Worm (Caenorhabditis elegans): ENCODE measurements around the gene srh-184.

ce11 chrV:10756698-10757097 lies 41.3 kb downstream of the srh-184 start, which contains the start of gene irld-6:
- no peak for TF ChIP-seq W03F9.2 (tag; optimal IDR thresholded peaks at IDR 0.05)
- TF ChIP-seq him-1 (tag; optimal IDR thresholded peaks at IDR 0.05): no peak
- no peak for TF ChIP-seq dao-5 (tag; optimal IDR thresholded peaks at IDR 0.05)

Data from whole organism, L4/young adult.